Worm (Caenorhabditis elegans) whole organism, midembryonic: ENCODE results near the gene F39H12.1.

Experiments used
- T22C8.4 ChIP-seq: fragments of 200-800 bp; sonication (Bioruptor generic); IDR thresholded peaks from 2 replicates; pipeline ENCODE4 v1.3.6; 2022; ENCODE audit warnings: missing genetic modification characterization, missing compliant biosample characterization
- klf-2 ChIP-seq: fragments of 200-800 bp; sonication (Bioruptor generic); conservative IDR thresholded peaks from 2 replicates; pipeline ENCODE4 v1.3.6; 2022; ENCODE audit warnings: missing genetic modification reagents, missing genetic modification characterization, missing compliant biosample characterization
- ref-1 ChIP-seq: fragments of 200-800 bp; sonication (Bioruptor generic); conservative IDR thresholded peaks from 2 replicates; pipeline ENCODE4 v1.3.6; 2022; ENCODE audit warnings: missing genetic modification reagents, missing genetic modification characterization, missing compliant biosample characterization
- tab-1 ChIP-seq: fragments of 200-800 bp; sonication (Bioruptor generic); IDR thresholded peaks from 2 replicates; pipeline ENCODE4 v1.3.6; 2022; ENCODE audit warnings: missing genetic modification characterization, missing compliant biosample characterization
- ztf-29 ChIP-seq: fragments of 200-800 bp; sonication (Bioruptor generic); IDR thresholded peaks from 2 replicates; pipeline ENCODE4 v1.3.6; 2022; ENCODE audit warnings: missing genetic modification reagents, missing genetic modification characterization, missing compliant biosample characterization

DNA sequence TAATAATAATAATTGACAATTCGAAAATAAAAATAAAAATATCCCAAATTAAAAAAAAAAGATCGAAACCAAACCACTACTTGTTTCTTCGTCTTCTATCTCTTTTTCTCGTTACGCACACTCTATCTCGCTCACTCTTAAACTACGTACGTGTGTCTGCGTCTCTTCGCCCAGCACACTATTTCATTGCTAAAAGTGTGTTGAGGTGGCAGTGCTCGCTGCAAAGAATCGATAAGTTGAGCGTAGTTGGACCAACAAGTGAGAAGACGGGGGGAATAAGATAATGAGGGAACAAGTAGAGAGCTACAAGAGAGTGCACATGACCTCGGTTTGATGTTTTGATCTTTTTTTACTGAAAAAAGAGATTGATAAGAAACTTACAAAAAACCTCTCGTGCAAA, 8.7 kb upstream of the F39H12.1 start:
- TF ChIP-seq ztf-29 (GFP tag; lab: Robert Waterston, UW) (no peak), tab-1 (GFP tag; lab: Robert Waterston, UW) (no peak), ref-1 (GFP tag; lab: Robert Waterston, UW) (no peak), T22C8.4 (GFP tag; lab: Robert Waterston, UW) (peak; percentile 67), klf-2 (GFP tag; lab: Robert Waterston, UW) (no peak)
